Worm (Caenorhabditis elegans): Measurements from ENCODE around the gene sdz-33.
A peak's percentile ranks its signal among the peaks of the same experiment; 100 is the strongest.

Gene sdz-33

DNA sequence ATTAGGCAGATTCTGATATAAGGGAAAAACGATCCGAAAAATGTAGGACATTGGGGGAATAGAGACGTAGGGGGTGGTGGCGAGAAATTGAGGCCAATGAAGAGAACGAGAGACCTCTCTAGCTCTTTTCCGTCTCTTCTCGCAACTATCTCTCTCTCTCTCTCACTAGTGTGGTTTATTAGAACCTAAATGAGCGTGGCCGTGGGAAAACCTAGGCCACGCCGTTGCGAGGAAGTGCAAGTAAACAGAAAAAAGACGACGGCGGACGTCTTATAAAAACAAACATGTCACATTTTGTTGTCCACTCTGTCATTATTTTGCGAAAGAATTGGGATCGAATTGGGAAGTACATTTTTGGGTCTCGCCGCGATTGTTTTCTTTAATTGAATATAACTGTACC lies 37.3 kb upstream of the sdz-33 start (continued):
- peak; percentile 97 for TF ChIP-seq nfya-1 (tag; optimal IDR thresholded peaks at IDR 0.05; ENCODE audit: insufficient read depth)
- peak; percentile 86 for TF ChIP-seq egl-5 (tag; optimal IDR thresholded peaks at IDR 0.05)
- TF ChIP-seq ceh-9 (tag; optimal IDR thresholded peaks at IDR 0.05), result no peak
- no peak for TF ChIP-seq aly-2 (tag; optimal IDR thresholded peaks at IDR 0.05)
- TF ChIP-seq skn-1 (tag; optimal IDR thresholded peaks at IDR 0.05), result peak; percentile 53
- peak; percentile 95 for TF ChIP-seq lin-39 (tag; optimal IDR thresholded peaks at IDR 0.05)
- no peak for TF ChIP-seq unc-62 (GFP tag; optimal IDR thresholded peaks at IDR 0.05)
- no peak for TF ChIP-seq nhr-28 (tag; optimal IDR thresholded peaks at IDR 0.05)
- TF ChIP-seq mml-1 (tag; optimal IDR thresholded peaks at IDR 0.05), result no peak
- TF ChIP-seq fkh-2 (tag; optimal IDR thresholded peaks at IDR 0.05), result peak; percentile 23
- no peak for TF ChIP-seq unc-39 (tag; optimal IDR thresholded peaks at IDR 0.05)
- TF ChIP-seq ztf-11 (tag; optimal IDR thresholded peaks at IDR 0.05), result no peak
- no peak for TF ChIP-seq nhr-67 (tag; optimal IDR thresholded peaks at IDR 0.05)
- peak; percentile 97 for TF ChIP-seq lin-15B (tag; optimal IDR thresholded peaks at IDR 0.05)
- no peak for TF ChIP-seq zag-1 (tag; optimal IDR thresholded peaks at IDR 0.05)

DNA sequence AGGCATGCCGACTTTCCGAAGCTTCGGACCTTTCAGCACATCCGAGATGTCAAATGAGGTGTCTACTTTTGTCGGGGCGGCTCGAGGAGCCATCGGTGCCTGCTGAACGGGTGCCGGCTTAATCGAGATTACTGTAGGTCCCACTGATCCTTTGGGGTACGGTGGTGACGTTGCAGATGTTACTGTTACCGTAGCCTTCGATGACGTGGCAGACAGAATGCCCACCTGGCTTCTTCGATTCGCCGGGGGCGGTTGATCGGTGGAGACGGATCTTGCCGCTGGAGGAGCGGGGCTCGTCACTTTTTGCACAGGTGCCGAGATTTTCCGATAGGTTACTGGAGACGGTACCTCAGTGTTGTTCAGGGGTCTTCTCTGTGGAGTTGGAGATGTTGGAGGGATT lies 35.7 kb upstream of the sdz-33 start:
- no peak for TF ChIP-seq unc-39 (tag; optimal IDR thresholded peaks at IDR 0.05)
- no peak for TF ChIP-seq elt-2 (tag; optimal IDR thresholded peaks at IDR 0.05)
- TF ChIP-seq fkh-10 (GFP tag; optimal IDR thresholded peaks at IDR 0.05), result no peak
- TF ChIP-seq egl-27 (tag; optimal IDR thresholded peaks at IDR 0.05), result no peak
- no peak for TF ChIP-seq R02D3.7 (tag; optimal IDR thresholded peaks at IDR 0.05)
- TF ChIP-seq nhr-77 (tag; optimal IDR thresholded peaks at IDR 0.05), result no peak
- TF ChIP-seq mml-1 (tag; optimal IDR thresholded peaks at IDR 0.05), result no peak

DNA sequence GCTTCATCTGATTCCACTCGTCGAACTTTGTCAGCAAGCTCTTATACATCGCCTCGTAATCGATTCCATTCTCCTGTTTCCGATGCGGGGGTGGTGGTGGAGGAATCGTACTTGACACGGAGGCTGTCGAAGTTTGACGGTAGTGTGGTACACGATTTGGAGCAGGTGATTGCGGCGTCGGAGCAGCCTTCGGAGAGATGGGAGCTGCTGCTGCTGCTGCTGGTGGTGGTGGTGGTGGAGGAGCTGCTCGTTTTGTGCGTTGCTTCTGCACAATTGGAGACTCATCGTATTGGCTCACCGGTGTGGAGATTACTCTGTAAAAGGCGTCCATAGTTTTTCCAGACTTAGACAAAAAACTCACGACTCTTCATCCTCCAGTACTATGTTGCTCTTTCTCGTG lies 33.0 kb upstream of the sdz-33 start:
- no peak for TF ChIP-seq egl-27 (tag; optimal IDR thresholded peaks at IDR 0.05)

DNA sequence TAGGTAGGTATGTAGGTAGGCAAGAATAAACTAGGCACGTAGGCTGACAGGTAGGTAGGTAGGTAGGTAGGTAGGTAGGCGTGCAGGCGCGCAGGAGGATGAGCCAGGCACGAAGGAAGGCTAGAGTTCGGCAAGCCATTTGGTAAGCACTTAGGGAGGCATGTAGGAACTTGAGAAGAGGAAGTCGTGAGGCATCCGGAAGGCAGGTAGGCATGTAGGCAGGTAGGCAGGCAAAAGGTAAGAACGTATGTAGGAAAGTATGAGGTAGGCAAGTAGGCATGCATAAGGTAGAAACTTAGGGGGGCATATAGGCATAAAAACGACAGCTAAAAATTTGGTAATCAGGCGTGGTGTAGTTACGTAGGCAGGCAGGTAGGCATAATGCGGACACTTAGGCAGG lies 31.1 kb upstream of the sdz-33 start:
- no peak for TF ChIP-seq lin-15B (tag; optimal IDR thresholded peaks at IDR 0.05)
- no peak for TF ChIP-seq nhr-67 (tag; optimal IDR thresholded peaks at IDR 0.05)
- no peak for TF ChIP-seq fos-1 (tag; optimal IDR thresholded peaks at IDR 0.05)
- no peak for TF ChIP-seq unc-62 (GFP tag; optimal IDR thresholded peaks at IDR 0.05)

DNA sequence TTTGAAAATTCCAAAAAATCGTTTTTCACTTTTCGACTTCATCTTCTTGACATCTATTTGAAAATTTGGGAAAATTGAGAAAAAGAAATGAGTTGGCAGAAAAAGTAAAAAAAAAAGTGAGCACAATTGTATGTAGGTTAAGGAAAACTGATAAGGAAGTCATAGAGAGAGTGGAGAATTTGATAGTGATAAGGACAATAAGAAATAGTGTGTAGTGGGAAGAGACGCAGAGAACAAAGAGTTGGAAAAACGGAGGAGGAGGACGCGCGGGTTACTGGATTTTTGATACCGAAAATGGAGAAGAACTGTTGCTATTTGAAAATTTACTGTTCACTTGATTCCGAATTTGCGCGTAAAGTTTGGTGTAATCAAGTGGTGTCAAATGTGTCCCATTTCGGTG lies 28.5 kb upstream of the sdz-33 start, which contains the start of gene Y56A3A.6:
TSS of gene Y56A3A.6 (minus strand) at position 53 of the 400 bp plus-strand sequence.
- peak; percentile 79 for TF ChIP-seq elt-2 (tag; optimal IDR thresholded peaks at IDR 0.05)
- peak; percentile 55 for TF ChIP-seq pqm-1 (tag; optimal IDR thresholded peaks at IDR 0.05)
- TF ChIP-seq fos-1 (tag; optimal IDR thresholded peaks at IDR 0.05), result no peak
- TF ChIP-seq ceh-16 (tag; optimal IDR thresholded peaks at IDR 0.05), result no peak
- TF ChIP-seq pha-4 (tag; optimal IDR thresholded peaks at IDR 0.05), result peak; percentile 1

DNA sequence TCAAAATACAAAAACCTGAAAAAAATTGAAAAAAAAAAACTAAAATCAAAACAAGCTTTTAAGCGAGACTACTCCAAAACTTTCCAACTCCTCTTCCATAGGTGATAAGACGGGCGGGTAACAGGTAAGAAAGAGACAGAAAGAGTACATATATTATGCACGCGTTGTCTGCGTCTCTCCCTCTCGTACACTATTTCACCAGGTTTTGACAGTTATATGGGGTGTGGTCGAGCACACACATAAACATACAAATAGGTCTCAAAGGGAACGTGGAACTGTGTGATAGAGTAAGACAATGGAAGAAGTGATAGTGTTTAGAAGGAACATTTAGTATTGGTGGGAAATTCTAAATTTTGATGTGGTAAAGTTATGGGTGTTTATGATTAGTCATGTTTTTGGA lies 25.7 kb upstream of the sdz-33 start:
- TF ChIP-seq egl-5 (tag; optimal IDR thresholded peaks at IDR 0.05), result no peak
- no peak for TF ChIP-seq zag-1 (tag; optimal IDR thresholded peaks at IDR 0.05)
- no peak for TF ChIP-seq jun-1 (tag; optimal IDR thresholded peaks at IDR 0.05)
- peak; percentile 85 for TF ChIP-seq elt-2 (tag; optimal IDR thresholded peaks at IDR 0.05)
- no peak for TF ChIP-seq nhr-77 (tag; optimal IDR thresholded peaks at IDR 0.05)
- TF ChIP-seq ceh-16 (tag; optimal IDR thresholded peaks at IDR 0.05), result no peak
- no peak for TF ChIP-seq ZK546.5 (tag; optimal IDR thresholded peaks at IDR 0.05)
- peak; percentile 67 for TF ChIP-seq pqm-1 (tag; optimal IDR thresholded peaks at IDR 0.05)
- no peak for TF ChIP-seq ztf-4 (tag; optimal IDR thresholded peaks at IDR 0.05)
- TF ChIP-seq pha-4 (tag; optimal IDR thresholded peaks at IDR 0.05), result peak; percentile 45
- TF ChIP-seq nhr-237 (tag; optimal IDR thresholded peaks at IDR 0.05), result no peak
- no peak for TF ChIP-seq daf-12 (tag; optimal IDR thresholded peaks at IDR 0.05)
- TF ChIP-seq sea-2 (GFP tag; optimal IDR thresholded peaks at IDR 0.05), result no peak
- TF ChIP-seq nhr-25 (tag; optimal IDR thresholded peaks at IDR 0.05), result no peak
- TF ChIP-seq aly-2 (tag; optimal IDR thresholded peaks at IDR 0.05), result no peak
- no peak for TF ChIP-seq nfya-1 (tag; optimal IDR thresholded peaks at IDR 0.05; ENCODE audit: insufficient read depth)
- TF ChIP-seq mml-1 (tag; optimal IDR thresholded peaks at IDR 0.05), result no peak
- no peak for TF ChIP-seq lin-15B (tag; optimal IDR thresholded peaks at IDR 0.05)
- no peak for TF ChIP-seq egl-27 (tag; optimal IDR thresholded peaks at IDR 0.05)
- TF ChIP-seq lsy-12 (tag; optimal IDR thresholded peaks at IDR 0.05), result no peak
- TF ChIP-seq ceh-9 (tag; optimal IDR thresholded peaks at IDR 0.05), result no peak
- no peak for TF ChIP-seq elt-3 (tag; optimal IDR thresholded peaks at IDR 0.05)
- TF ChIP-seq nhr-28 (tag; optimal IDR thresholded peaks at IDR 0.05), result no peak
- no peak for TF ChIP-seq ceh-28 (tag; optimal IDR thresholded peaks at IDR 0.05)
